Worm (Caenorhabditis elegans): ENCODE data around the gene txdc-12.2.

DNA sequence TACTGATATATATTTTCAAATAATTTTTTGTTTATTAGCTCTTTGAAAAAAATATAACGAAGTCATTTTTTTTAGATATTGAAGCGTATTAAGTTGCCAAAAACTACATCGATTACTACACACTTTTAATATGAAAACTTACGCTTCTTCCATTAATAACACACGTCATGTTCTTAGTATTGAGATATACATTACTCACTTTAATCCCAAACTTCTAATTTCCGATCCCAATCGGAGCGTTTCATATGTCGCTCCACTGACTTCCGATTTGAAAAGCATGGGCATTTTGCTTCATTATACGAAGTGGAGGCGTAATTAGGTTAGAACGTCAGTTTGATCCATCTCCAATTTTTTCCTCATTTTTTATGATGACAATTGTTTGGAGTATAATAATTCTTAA, 4.6 kb downstream of the txdc-12.2 start:
- TF ChIP-seq ztf-11 (tag; optimal IDR thresholded peaks at IDR 0.05) = no peak
- TF ChIP-seq elt-1 (tag; optimal IDR thresholded peaks at IDR 0.05; ENCODE audit: borderline replicate concordance, insufficient read depth) = no peak
- TF ChIP-seq lin-32 (GFP tag; optimal IDR thresholded peaks at IDR 0.05) = no peak
- no peak for TF ChIP-seq mab-5 (tag; optimal IDR thresholded peaks at IDR 0.05)
- no peak for TF ChIP-seq elt-3 (tag; optimal IDR thresholded peaks at IDR 0.05)
- no peak for TF ChIP-seq nhr-2 (tag; optimal IDR thresholded peaks at IDR 0.05)
- no peak for TF ChIP-seq ceh-39 (tag; optimal IDR thresholded peaks at IDR 0.05)
- no peak for TF ChIP-seq snpc-4 (tag; optimal IDR thresholded peaks at IDR 0.05)
- no peak for TF ChIP-seq bed-3 (GFP tag; optimal IDR thresholded peaks at IDR 0.05)
- TF ChIP-seq unc-62 (GFP tag; optimal IDR thresholded peaks at IDR 0.05) = no peak
- no peak for TF ChIP-seq ces-1 (GFP tag; optimal IDR thresholded peaks at IDR 0.05)

Measured in whole organism, mixed stage, embryonic.